Fruit fly (Drosophila melanogaster) whole organism, prepupa: ENCODE measurements around the gene CG33307.

ENCODE experiments used
- Blimp-1 ChIP-seq: fragments of 200-800 bp; sonication (Bioruptor generic); optimal IDR thresholded peaks from 3 replicates; lab custom pipeline; 2017; ENCODE audit warnings: missing biosample characterization, missing genetic modification characterization, mild to moderate bottlenecking, moderate library complexity, missing genetic modification reagents
- CG10631 ChIP-seq: fragments of 200-800 bp; sonication (Bioruptor generic); optimal IDR thresholded peaks from 2 replicates; lab custom pipeline; 2016; ENCODE audit warnings: missing biosample characterization, missing genetic modification characterization
- CG11294 ChIP-seq: fragments of 200-800 bp; sonication (Bioruptor generic); IDR thresholded peaks from 2 replicates; pipeline ENCODE4 v1.3.6; 2022; ENCODE audit warnings: missing biosample characterization, missing genetic modification characterization
- CG11762 ChIP-seq: fragments of 200-800 bp; sonication (Bioruptor generic); optimal IDR thresholded peaks from 3 replicates; lab custom pipeline; 2016; ENCODE audit warnings: missing biosample characterization, missing genetic modification characterization; ENCODE audit not compliant: insufficient read depth
- CG11902 ChIP-seq: fragments of 200-800 bp; sonication (Bioruptor generic); optimal IDR thresholded peaks from 3 replicates; lab custom pipeline; 2016; ENCODE audit warnings: missing biosample characterization, missing genetic modification characterization
- CG15336 ChIP-seq: fragments of 200-800 bp; sonication (Bioruptor generic); IDR thresholded peaks from 2 replicates; pipeline ENCODE4 v1.3.6; 2022; ENCODE audit warnings: missing biosample characterization, missing genetic modification characterization
- CG3032 ChIP-seq: fragments of 200-800 bp; optimal IDR thresholded peaks from 2 replicates; lab custom pipeline; 2019; ENCODE audit warnings: missing biosample characterization, mild to moderate bottlenecking, missing genetic modification characterization, moderate library complexity
- CG31627 ChIP-seq: fragments of 200-800 bp; sonication (Bioruptor generic); optimal IDR thresholded peaks from 3 replicates; lab custom pipeline; 2016; ENCODE audit warnings: missing biosample characterization, missing genetic modification characterization
- CG32006 ChIP-seq: fragments of 200-800 bp; sonication (Bioruptor generic); optimal IDR thresholded peaks from 3 replicates; lab custom pipeline; 2017; ENCODE audit warnings: missing biosample characterization, mild to moderate bottlenecking, missing genetic modification characterization
- CG34406 ChIP-seq: fragments of 200-800 bp; sonication (Bioruptor generic); optimal IDR thresholded peaks from 3 replicates; lab custom pipeline; 2016; ENCODE audit warnings: missing biosample characterization, missing genetic modification characterization
- CG4318 ChIP-seq: fragments of 200-800 bp; sonication (Bioruptor generic); optimal IDR thresholded peaks from 3 replicates; lab custom pipeline; 2017; ENCODE audit warnings: missing biosample characterization, mild to moderate bottlenecking, missing genetic modification characterization
- CG6276 ChIP-seq: fragments of 200-800 bp; sonication (Bioruptor generic); optimal IDR thresholded peaks from 2 replicates; lab custom pipeline; 2017; ENCODE audit warnings: missing biosample characterization, mild to moderate bottlenecking, missing genetic modification characterization
- CG6792 ChIP-seq: fragments of 200-800 bp; sonication (Bioruptor generic); optimal IDR thresholded peaks from 3 replicates; lab custom pipeline; 2016; ENCODE audit warnings: missing biosample characterization, missing genetic modification characterization
- CG6808 ChIP-seq: fragments of 200-800 bp; sonication (Bioruptor generic); optimal IDR thresholded peaks from 3 replicates; lab custom pipeline; 2017; ENCODE audit warnings: missing biosample characterization, missing genetic modification characterization, mild to moderate bottlenecking, moderate library complexity, missing genetic modification reagents
- CG8632 ChIP-seq: fragments of 200-800 bp; sonication (Bioruptor generic); optimal IDR thresholded peaks from 3 replicates; lab custom pipeline; 2016; ENCODE audit warnings: missing biosample characterization, missing genetic modification characterization
- CG9139 ChIP-seq: fragments of 200-800 bp; sonication (Bioruptor generic); optimal IDR thresholded peaks from 3 replicates; lab custom pipeline; 2017; ENCODE audit warnings: missing biosample characterization, mild to moderate bottlenecking, missing genetic modification characterization
- Eip75B ChIP-seq: fragments of 200-800 bp; sonication (Bioruptor generic); optimal IDR thresholded peaks from 3 replicates; lab custom pipeline; 2016; ENCODE audit warnings: missing biosample characterization, missing genetic modification characterization
- Eip78C ChIP-seq: fragments of 200-800 bp; sonication (Bioruptor generic); peaks from one replicate; lab custom pipeline; 2016; ENCODE audit warnings: missing biosample characterization, missing genetic modification characterization
- Eip93F ChIP-seq: fragments of 200-800 bp; sonication (Bioruptor generic); optimal IDR thresholded peaks from 2 replicates; lab custom pipeline; 2016; ENCODE audit warnings: missing biosample characterization, mild to moderate bottlenecking, missing genetic modification characterization
- Ets21C ChIP-seq: fragments of 200-800 bp; sonication (Bioruptor generic); optimal IDR thresholded peaks from 3 replicates; lab custom pipeline; 2016; ENCODE audit warnings: missing biosample characterization, missing genetic modification characterization
- Ets96B ChIP-seq: fragments of 200-800 bp; optimal IDR thresholded peaks from 2 replicates; lab custom pipeline; 2019; ENCODE audit warnings: missing biosample characterization, mild to moderate bottlenecking, missing genetic modification characterization, moderate library complexity
- Gug ChIP-seq: fragments of 200-800 bp; sonication (Bioruptor generic); IDR thresholded peaks from 2 replicates; pipeline ENCODE4 v1.3.6; 2022; ENCODE audit warnings: missing biosample characterization, missing genetic modification characterization
- Hr38 ChIP-seq: sonication (Bioruptor generic); optimal IDR thresholded peaks from 2 replicates; lab custom pipeline; 2016; ENCODE audit warnings: missing biosample characterization, missing genetic modification characterization
- Hr39 ChIP-seq: fragments of 200-800 bp; sonication (Bioruptor generic); optimal IDR thresholded peaks from 2 replicates; lab custom pipeline; 2016; ENCODE audit warnings: missing biosample characterization, missing genetic modification characterization
- Hr4 ChIP-seq: fragments of 200-800 bp; sonication (Bioruptor generic); optimal IDR thresholded peaks from 3 replicates; lab custom pipeline; 2016; ENCODE audit warnings: missing biosample characterization, missing genetic modification characterization
- Met ChIP-seq: fragments of 200-800 bp; sonication (Bioruptor generic); optimal IDR thresholded peaks from 3 replicates; lab custom pipeline; 2016; ENCODE audit warnings: missing biosample characterization, missing genetic modification characterization
- OdsH ChIP-seq: fragments of 200-800 bp; sonication (Bioruptor generic); optimal IDR thresholded peaks from 3 replicates; lab custom pipeline; 2016; ENCODE audit warnings: missing biosample characterization, missing genetic modification characterization
- Smox ChIP-seq: fragments of 200-800 bp; sonication (Bioruptor generic); optimal IDR thresholded peaks from 3 replicates; lab custom pipeline; 2016; ENCODE audit warnings: missing biosample characterization, missing genetic modification characterization
- Sox102F ChIP-seq: fragments of 200-800 bp; sonication (Bioruptor generic); optimal IDR thresholded peaks from 2 replicates; lab custom pipeline; 2016; ENCODE audit warnings: missing biosample characterization, mild to moderate bottlenecking, missing genetic modification characterization
- Sox15 ChIP-seq: fragments of 200-800 bp; sonication (Bioruptor generic); optimal IDR thresholded peaks from 3 replicates; lab custom pipeline; 2016; ENCODE audit warnings: missing biosample characterization, missing genetic modification characterization
- achi ChIP-seq: fragments of 200-800 bp; sonication (Bioruptor generic); optimal IDR thresholded peaks from 3 replicates; lab custom pipeline; 2016; ENCODE audit warnings: missing biosample characterization, missing genetic modification characterization
- acj6 ChIP-seq: fragments of 200-800 bp; sonication (Bioruptor generic); optimal IDR thresholded peaks from 3 replicates; lab custom pipeline; 2016; ENCODE audit warnings: missing biosample characterization, missing genetic modification characterization
- cyc ChIP-seq: fragments of 200-800 bp; sonication (Bioruptor generic); optimal IDR thresholded peaks from 3 replicates; lab custom pipeline; 2016; ENCODE audit warnings: missing biosample characterization, missing genetic modification characterization
- dac ChIP-seq: fragments of 200-800 bp; sonication (Bioruptor generic); optimal IDR thresholded peaks from 2 replicates; lab custom pipeline; 2017; ENCODE audit warnings: missing biosample characterization, mild to moderate bottlenecking, missing genetic modification characterization
- dsx ChIP-seq: fragments of 200-800 bp; optimal IDR thresholded peaks from 3 replicates; lab custom pipeline; 2019; ENCODE audit warnings: missing biosample characterization, mild to moderate bottlenecking, missing genetic modification characterization, moderate library complexity; ENCODE audit not compliant: poor library complexity, severe bottlenecking
- eg ChIP-seq: fragments of 200-800 bp; sonication (Bioruptor generic); IDR thresholded peaks from 3 replicates; pipeline ENCODE4 v1.3.6; 2022; ENCODE audit warnings: missing biosample characterization, missing genetic modification characterization
- esn ChIP-seq: fragments of 200-800 bp; sonication (Bioruptor generic); optimal IDR thresholded peaks from 2 replicates; lab custom pipeline; 2016; ENCODE audit warnings: missing biosample characterization, mild to moderate bottlenecking, missing genetic modification characterization, moderate library complexity
- fd59A ChIP-seq: fragments of 200-800 bp; sonication (Bioruptor generic); optimal IDR thresholded peaks from 2 replicates; lab custom pipeline; 2017; ENCODE audit warnings: missing biosample characterization, mild to moderate bottlenecking, missing genetic modification characterization, missing genetic modification reagents
- fd85E ChIP-seq: fragments of 200-800 bp; sonication (Bioruptor generic); optimal IDR thresholded peaks from 3 replicates; lab custom pipeline; 2016; ENCODE audit warnings: missing biosample characterization, missing genetic modification characterization
- fkh ChIP-seq: fragments of 200-800 bp; sonication (Bioruptor generic); optimal IDR thresholded peaks from 3 replicates; lab custom pipeline; 2017; ENCODE audit warnings: missing biosample characterization, mild to moderate bottlenecking, missing genetic modification characterization, moderate library complexity
- lz ChIP-seq: fragments of 200-800 bp; sonication (Bioruptor generic); optimal IDR thresholded peaks from 3 replicates; lab custom pipeline; 2016; ENCODE audit warnings: missing biosample characterization, missing genetic modification characterization
- net ChIP-seq: fragments of 200-800 bp; sonication (Bioruptor generic); optimal IDR thresholded peaks from 3 replicates; lab custom pipeline; 2016; ENCODE audit warnings: missing biosample characterization, missing genetic modification characterization
- pdm3 ChIP-seq: fragments of 200-800 bp; sonication (Bioruptor generic); optimal IDR thresholded peaks from 3 replicates; lab custom pipeline; 2016; ENCODE audit warnings: missing biosample characterization, missing genetic modification characterization
- spab ChIP-seq: fragments of 200-800 bp; sonication (Bioruptor generic); optimal IDR thresholded peaks from 2 replicates; lab custom pipeline; 2017; ENCODE audit warnings: missing biosample characterization, mild to moderate bottlenecking, missing genetic modification characterization, missing genetic modification reagents
- ss ChIP-seq, 2 experiments: fragments of 200-800 bp; sonication (Bioruptor generic); optimal IDR thresholded peaks; 2 replicates in 1 of 2; 3 replicates in 1 of 2; lab custom pipeline; 2017 to 2018; ENCODE audit warnings: mild to moderate bottlenecking in 2 of 2, missing biosample characterization in 2 of 2, missing genetic modification characterization in 2 of 2, moderate library complexity in 1 of 2

CG33307 gene

dm6 chr2L:13837579-13837978 lies 3.7 kb downstream of the CG33307 start (continued):
- TF ChIP-seq CG32006 (GFP tag; lab: Kevin White, UChicago) (no peak), Hr39 (GFP tag; lab: Kevin White, UChicago) (no peak), Eip93F (no peak), CG11762 (GFP tag; lab: Kevin White, UChicago) (no peak), Sox102F (GFP tag; lab: Kevin White, UChicago) (no peak), OdsH (GFP tag; lab: Kevin White, UChicago) (no peak), cyc (GFP tag; lab: Kevin White, UChicago) (no peak), Hr4 (GFP tag; lab: Kevin White, UChicago) (no peak), esn (GFP tag; lab: Kevin White, UChicago) (no peak), CG31627 (no peak), CG10631 (GFP tag; lab: Kevin White, UChicago) (no peak), Smox (GFP tag; lab: Kevin White, UChicago) (no peak)

- TF ChIP-seq CG11902 (GFP tag; lab: Kevin White, UChicago), result no peak
- TF ChIP-seq eg (GFP tag; lab: Robert Waterston, UW), result 0 out of 3 replicates have a peak, but pooled peaks have one; percentile 19
Measured at dm6 chr2L:13835959-13836358, 5.4 kb downstream of the CG33307 start.

dm6 chr2L:13835002-13835910 lies 6.1 kb downstream of the CG33307 start, which contains the start of the genes mRpS23 and CenG1A:
TSS of gene mRpS23 (minus strand) at chr2L:13835072.
TSS of gene CenG1A (plus strand) at chr2L:13835564.
- peak; percentile 100 for TF ChIP-seq lz
- TF ChIP-seq acj6 (GFP tag; lab: Kevin White, UChicago), result peak; percentile 100
- peak; percentile 100 for TF ChIP-seq CG4318
- peak; percentile 100 for TF ChIP-seq fd59A
- peak; percentile 100 for TF ChIP-seq CG15336 (GFP tag; lab: Robert Waterston, UW)
- peak; percentile 100 for TF ChIP-seq CG34406 (GFP tag; lab: Kevin White, UChicago)
- peak; percentile 97 for TF ChIP-seq fkh (GFP tag; lab: Kevin White, UChicago)
- TF ChIP-seq achi, result peak; percentile 99
- peak; percentile 100 for TF ChIP-seq CG8632 (GFP tag; lab: Kevin White, UChicago)
- TF ChIP-seq Blimp-1 (GFP tag; lab: Kevin White, UChicago), result peak; percentile 98
- TF ChIP-seq ss (GFP tag; optimal IDR thresholded peaks at IDR 0.05; lab: Kevin White, UChicago), result peak; percentile 100
- peak; percentile 100 for TF ChIP-seq spab (GFP tag; lab: Kevin White, UChicago)
- peak; percentile 100 for TF ChIP-seq eg (GFP tag; lab: Robert Waterston, UW)
- TF ChIP-seq Sox102F (GFP tag; lab: Kevin White, UChicago), result peak; percentile 100
- TF ChIP-seq CG6792, result peak; percentile 100
- peak; percentile 100 for TF ChIP-seq CG11294 (GFP tag; lab: Robert Waterston, UW)
- peak; percentile 99 for TF ChIP-seq dac (GFP tag; lab: Kevin White, UChicago)
- peak; percentile 100 for TF ChIP-seq CG11762 (GFP tag; lab: Kevin White, UChicago)
- TF ChIP-seq Smox (GFP tag; lab: Kevin White, UChicago), result peak; percentile 100
- peak; percentile 100 for TF ChIP-seq Sox15 (GFP tag; lab: Kevin White, UChicago)
- TF ChIP-seq CG9139, result peak; percentile 99
- peak; percentile 100 for TF ChIP-seq Hr38
- peak; percentile 99 for TF ChIP-seq CG6808
- peak; percentile 100 for TF ChIP-seq CG32006 (GFP tag; lab: Kevin White, UChicago)
- TF ChIP-seq Gug (GFP tag; lab: Robert Waterston, UW), result peak; percentile 100
- TF ChIP-seq fd85E (GFP tag; lab: Kevin White, UChicago), result peak; percentile 99
- TF ChIP-seq CG6276 (GFP tag; lab: Kevin White, UChicago), result peak; percentile 100
- peak; percentile 99 for TF ChIP-seq dsx (GFP tag; lab: Kevin White, UChicago)
- peak; percentile 100 for TF ChIP-seq Eip78C
- peak; percentile 100 for TF ChIP-seq Eip75B (GFP tag; lab: Kevin White, UChicago)
- peak; percentile 100 for TF ChIP-seq Ets21C (GFP tag; lab: Kevin White, UChicago)
- peak; percentile 100 for TF ChIP-seq Met (GFP tag; lab: Kevin White, UChicago)
- peak; percentile 100 for TF ChIP-seq CG3032
- peak; percentile 100 for TF ChIP-seq Ets96B (tag; lab: Kevin White, UChicago)
- peak; percentile 100 for TF ChIP-seq net (GFP tag; lab: Kevin White, UChicago)
- TF ChIP-seq pdm3 (GFP tag; lab: Kevin White, UChicago), result peak; percentile 100
